Fruit fly (Drosophila melanogaster): ENCODE results near the gene Mis12.

Gene Mis12

DNA sequence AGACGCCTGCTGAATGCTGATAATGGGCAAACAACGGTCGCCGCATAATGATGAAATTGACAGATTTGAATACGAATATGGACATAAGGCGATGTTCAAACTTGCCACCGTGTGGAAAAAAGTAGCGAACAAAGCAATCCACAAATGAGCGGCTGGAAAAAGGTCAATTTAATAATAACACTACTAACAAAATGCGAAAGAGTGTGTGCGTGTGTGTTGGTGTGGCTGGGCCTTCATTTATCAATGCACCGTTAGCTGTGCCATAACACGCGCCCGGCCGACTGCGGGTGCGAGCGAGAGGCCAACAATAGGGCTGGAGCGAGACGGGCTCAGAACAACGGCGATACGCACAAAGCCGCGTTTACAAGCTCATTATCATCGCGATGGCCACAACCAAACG, 7.0 kb upstream of the Mis12 start:
- TF ChIP-seq rgr (GFP tag; optimal IDR thresholded peaks at IDR 0.05): no peak

DNA sequence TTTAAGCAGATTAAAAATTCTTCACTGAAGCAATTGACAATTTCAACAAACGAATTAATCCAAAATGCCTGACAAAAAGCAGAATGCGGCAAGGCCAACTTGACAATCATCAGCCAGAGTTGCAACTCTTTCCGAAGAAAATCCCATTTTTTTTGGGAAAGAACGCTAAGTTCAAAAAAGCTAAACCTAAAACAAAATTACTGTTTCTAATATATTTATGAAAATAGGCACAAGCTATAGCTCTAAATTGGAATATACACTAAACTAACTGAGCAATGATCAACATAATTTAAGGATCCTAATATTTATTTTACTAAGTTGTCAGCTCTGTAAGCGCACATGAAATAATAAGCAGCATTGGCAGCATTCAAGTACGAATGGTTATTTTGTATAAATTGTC, 3.5 kb upstream of the Mis12 start, which contains the start of gene CG10063:
CG10063 (minus strand) TSS at position 101 of the 400 bp plus-strand sequence.
- no peak for TF ChIP-seq Hnf4 (GFP tag; optimal IDR thresholded peaks at IDR 0.05)
- TF ChIP-seq br (GFP tag; optimal IDR thresholded peaks at IDR 0.05): no peak
- no peak for TF ChIP-seq ey (GFP tag; optimal IDR thresholded peaks at IDR 0.05)
- no peak for TF ChIP-seq tai (GFP tag; optimal IDR thresholded peaks at IDR 0.05)
- TF ChIP-seq rgr (GFP tag; optimal IDR thresholded peaks at IDR 0.05): no peak
- no peak for TF ChIP-seq brk (GFP tag; optimal IDR thresholded peaks at IDR 0.05)
- TF ChIP-seq dl (GFP tag; optimal IDR thresholded peaks at IDR 0.05; ENCODE audit: insufficient read depth in 1 of 2, partially characterized antibody in 2 of 2): no peak
- no peak for TF ChIP-seq Vsx2 (GFP tag; optimal IDR thresholded peaks at IDR 0.05; ENCODE audit: partially characterized antibody)
- no peak for TF ChIP-seq Jra (GFP tag; optimal IDR thresholded peaks at IDR 0.05)
- no peak for TF ChIP-seq fru (GFP tag; optimal IDR thresholded peaks at IDR 0.05)
- TF ChIP-seq sv (GFP tag; optimal IDR thresholded peaks at IDR 0.05): no peak
- no peak for TF ChIP-seq sage (GFP tag; optimal IDR thresholded peaks at IDR 0.05)
- TF ChIP-seq jim (GFP tag; optimal IDR thresholded peaks at IDR 0.05): no peak

DNA sequence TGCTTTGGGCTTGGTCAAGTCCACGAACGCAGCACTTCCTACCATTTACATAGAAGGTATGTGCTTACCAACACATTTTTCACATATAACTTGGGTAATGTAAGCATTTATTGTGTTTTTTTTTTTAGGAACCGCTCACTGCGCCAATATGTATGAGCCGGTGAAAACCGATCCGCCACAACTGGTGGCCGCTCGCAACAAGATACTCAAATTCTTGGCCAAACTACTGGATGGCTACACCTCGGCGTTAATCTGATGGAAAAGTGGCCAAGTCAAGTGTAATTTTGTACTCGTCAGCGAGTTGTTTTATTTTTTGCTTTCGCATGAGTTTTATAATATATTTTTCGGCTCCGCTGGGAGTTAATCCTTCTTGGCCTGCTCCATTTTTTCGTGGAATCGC, 2.5 kb upstream of the Mis12 start:
- TF ChIP-seq fru (GFP tag; optimal IDR thresholded peaks at IDR 0.05): no peak
- no peak for TF ChIP-seq Hr83 (GFP tag; optimal IDR thresholded peaks at IDR 0.05; ENCODE audit: poor library complexity, severe bottlenecking)
- TF ChIP-seq OdsH (GFP tag; optimal IDR thresholded peaks at IDR 0.05): no peak

DNA sequence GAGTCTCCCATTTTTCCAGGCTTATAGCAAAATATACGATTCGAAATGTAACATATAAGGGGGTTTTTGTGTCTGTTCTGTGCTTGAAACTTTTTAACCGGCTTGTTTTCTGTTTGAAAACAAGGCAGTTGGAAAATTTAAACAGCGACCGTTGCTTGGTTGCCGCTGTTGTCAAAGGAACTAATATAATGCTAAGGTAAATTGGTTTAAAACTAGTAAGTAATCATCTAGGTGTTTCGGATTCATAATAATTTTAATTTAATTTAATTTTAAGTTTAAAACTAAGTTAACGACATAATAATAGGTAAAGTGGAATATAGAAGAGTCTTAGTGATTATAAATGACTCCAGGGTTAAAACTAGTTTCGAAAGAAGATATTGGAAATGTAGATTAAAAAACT, 1.1 kb downstream of the Mis12 start, which contains the start of gene CG10064:
CG10064 (minus strand) TSS at position 101 of the 400 bp plus-strand sequence.
- no peak for TF ChIP-seq OdsH (GFP tag; optimal IDR thresholded peaks at IDR 0.05)
- TF ChIP-seq Sp1 (GFP tag; optimal IDR thresholded peaks at IDR 0.05): no peak
- no peak for TF ChIP-seq CG32264 (GFP tag; optimal IDR thresholded peaks at IDR 0.05)
- no peak for TF ChIP-seq CrebA (GFP tag; optimal IDR thresholded peaks at IDR 0.05; ENCODE audit: borderline replicate concordance)
- TF ChIP-seq Mio (GFP tag; optimal IDR thresholded peaks at IDR 0.05): no peak
- TF ChIP-seq pan (optimal IDR thresholded peaks at IDR 0.05): no peak
- TF ChIP-seq dsf (GFP tag; optimal IDR thresholded peaks at IDR 0.05; ENCODE audit: borderline replicate concordance): no peak
- no peak for TF ChIP-seq jim (GFP tag; optimal IDR thresholded peaks at IDR 0.05)
- TF ChIP-seq usp (GFP tag; optimal IDR thresholded peaks at IDR 0.05): no peak
- TF ChIP-seq HLH106 (tag; optimal IDR thresholded peaks at IDR 0.05): no peak

DNA sequence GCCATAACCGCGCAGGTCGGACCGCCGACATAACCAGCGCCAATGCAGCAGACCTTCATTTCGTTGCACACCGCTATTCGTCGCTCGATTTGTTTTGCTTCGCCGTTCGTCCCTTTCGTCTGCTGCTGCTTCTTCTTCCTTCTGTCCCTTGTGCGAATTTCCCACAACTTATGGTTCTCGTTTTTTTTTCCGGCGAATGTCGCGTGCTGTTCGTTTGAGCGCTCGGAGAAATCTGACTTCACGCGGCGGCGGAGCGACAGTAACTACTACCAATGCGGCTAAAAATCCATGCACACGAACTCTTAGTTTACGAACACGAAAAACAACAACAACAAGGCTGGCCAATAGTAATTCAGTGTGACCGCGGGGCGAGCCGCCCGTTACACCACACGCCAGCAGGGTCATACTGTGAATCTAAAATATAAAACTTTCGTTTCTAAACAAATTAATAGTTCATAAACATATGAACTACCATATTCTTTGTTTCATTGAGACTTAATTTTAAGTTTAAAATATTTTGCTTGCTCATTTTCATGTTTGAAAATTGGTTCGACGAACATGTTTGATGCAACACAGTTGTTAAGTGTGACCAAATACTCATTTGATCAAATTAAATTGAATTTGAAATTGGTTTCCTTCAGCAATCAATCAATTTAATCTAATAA, 4.2 kb downstream of the Mis12 start, which contains the start of gene sgl:
sgl (minus strand) TSS at position 271 of the 665 bp plus-strand sequence.
- TF ChIP-seq CrebA (GFP tag; optimal IDR thresholded peaks at IDR 0.05; ENCODE audit: borderline replicate concordance) (no peak), Jra (GFP tag; optimal IDR thresholded peaks at IDR 0.05) (peak; percentile 54), Hr78 (GFP tag; optimal IDR thresholded peaks at IDR 0.05) (no peak), OdsH (GFP tag; optimal IDR thresholded peaks at IDR 0.05) (peak; percentile 22), lola (GFP tag; optimal IDR thresholded peaks at IDR 0.05) (no peak), Myc (optimal IDR thresholded peaks at IDR 0.05) (no peak), Hnf4 (GFP tag; optimal IDR thresholded peaks at IDR 0.05) (no peak), dmrt93B (GFP tag; optimal IDR thresholded peaks at IDR 0.05) (no peak), foxo (GFP tag; optimal IDR thresholded peaks at IDR 0.05) (peak in 1 of 2 experiments; percentile 23), dsf (GFP tag; optimal IDR thresholded peaks at IDR 0.05; ENCODE audit: borderline replicate concordance) (no peak), woc (GFP tag; optimal IDR thresholded peaks at IDR 0.05) (peak; percentile 69), Rel (GFP tag; optimal IDR thresholded peaks at IDR 0.05) (no peak), Rel (tag; optimal IDR thresholded peaks at IDR 0.05) (no peak), usp (GFP tag; optimal IDR thresholded peaks at IDR 0.05) (no peak), HLH106 (tag; optimal IDR thresholded peaks at IDR 0.05) (no peak), pan (optimal IDR thresholded peaks at IDR 0.05) (no peak), br (GFP tag; optimal IDR thresholded peaks at IDR 0.05) (peak; percentile 59), Hr83 (GFP tag; optimal IDR thresholded peaks at IDR 0.05; ENCODE audit: poor library complexity, severe bottlenecking) (peak; percentile 29), Dfd (GFP tag; optimal IDR thresholded peaks at IDR 0.05) (no peak), brk (GFP tag; optimal IDR thresholded peaks at IDR 0.05) (no peak), Dif (GFP tag; optimal IDR thresholded peaks at IDR 0.05; ENCODE audit: partially characterized antibody) (peak; percentile 26), CG9705 (GFP tag; optimal IDR thresholded peaks at IDR 0.05) (peak; percentile 4), jim (GFP tag; optimal IDR thresholded peaks at IDR 0.05) (peak; percentile 75), CG32264 (GFP tag; optimal IDR thresholded peaks at IDR 0.05) (no peak), Mio (GFP tag; optimal IDR thresholded peaks at IDR 0.05) (no peak), N (GFP tag; optimal IDR thresholded peaks at IDR 0.05) (no peak), psq (GFP tag; optimal IDR thresholded peaks at IDR 0.05) (peak; percentile 100), sage (GFP tag; optimal IDR thresholded peaks at IDR 0.05) (no peak), Sp1 (GFP tag; optimal IDR thresholded peaks at IDR 0.05) (peak; percentile 63), h (GFP tag; optimal IDR thresholded peaks at IDR 0.05) (peak; percentile 76), Vsx2 (GFP tag; optimal IDR thresholded peaks at IDR 0.05; ENCODE audit: partially characterized antibody) (no peak), rgr (GFP tag; optimal IDR thresholded peaks at IDR 0.05) (peak; percentile 40), tai (GFP tag; optimal IDR thresholded peaks at IDR 0.05) (no peak), Abd-B (GFP tag; optimal IDR thresholded peaks at IDR 0.05) (no peak), dl (GFP tag; optimal IDR thresholded peaks at IDR 0.05; ENCODE audit: insufficient read depth in 1 of 2, partially characterized antibody in 2 of 2) (no peak), fru (GFP tag; optimal IDR thresholded peaks at IDR 0.05) (peak; percentile 99)

Measured in whole organism, wandering third instar larva.